Worm (Caenorhabditis elegans) whole organism, L1 larva: Measurements from ENCODE around the gene W04E12.2.

ENCODE experiments used
- ama-1 ChIP-seq: fragments of 150-350 bp; optimal IDR thresholded peaks from 2 replicates; lab custom pipeline; 2014
- ceh-90 ChIP-seq: sonication (generic microtip); optimal IDR thresholded peaks from 2 replicates; lab custom pipeline; 2016; ENCODE audit warnings: missing genetic modification characterization, missing compliant biosample characterization
- elt-3 ChIP-seq, 6 experiments: fragments of 150-350 bp in 1 of 6; sonication (generic microtip); optimal IDR thresholded peaks; 2 replicates each; lab custom pipeline; 2017 to 2018; ENCODE audit warnings: missing biosample characterization in 6 of 6, missing genetic modification characterization in 6 of 6, inconsistent platforms in 1 of 6
- lin-35 ChIP-seq, 2 experiments: fragments of 150-350 bp; optimal IDR thresholded peaks; 2 replicates each; lab custom pipeline; 2014; ENCODE audit warnings: missing biosample characterization in 2 of 2, missing genetic modification characterization in 2 of 2, missing genetic modification reagents in 2 of 2
- lin-39 ChIP-seq: fragments of 150-350 bp; optimal IDR thresholded peaks from 2 replicates; lab custom pipeline; 2014; ENCODE audit warnings: missing biosample characterization, missing genetic modification reagents, missing genetic modification characterization
- mab-9 ChIP-seq: fragments of 200-800 bp; sonication (Bioruptor generic); IDR thresholded peaks from 2 replicates; pipeline ENCODE4 v1.3.6; 2022; ENCODE audit warnings: missing genetic modification reagents, missing genetic modification characterization, missing compliant biosample characterization
- mep-1 ChIP-seq: fragments of 150-350 bp; optimal IDR thresholded peaks from 2 replicates; lab custom pipeline; 2014; ENCODE audit warnings: missing biosample characterization, missing genetic modification characterization
- nhr-11 ChIP-seq: fragments of 150-350 bp; optimal IDR thresholded peaks from 2 replicates; lab custom pipeline; 2014; ENCODE audit warnings: missing biosample characterization, missing genetic modification characterization
- nhr-237 ChIP-seq: fragments of 150-350 bp; optimal IDR thresholded peaks from 2 replicates; lab custom pipeline; 2014; ENCODE audit warnings: missing biosample characterization, missing genetic modification characterization
- nhr-47 ChIP-seq: sonication (generic microtip); optimal IDR thresholded peaks from 2 replicates; lab custom pipeline; 2016; ENCODE audit warnings: mild to moderate bottlenecking, missing genetic modification characterization, moderate library complexity, missing compliant biosample characterization
- nhr-90 ChIP-seq: sonication (generic microtip); optimal IDR thresholded peaks from 2 replicates; lab custom pipeline; 2016; ENCODE audit warnings: mild to moderate bottlenecking, missing genetic modification characterization, missing compliant biosample characterization; ENCODE audit not compliant: poor library complexity
- snpc-4 ChIP-seq: fragments of 150-350 bp; optimal IDR thresholded peaks from 2 replicates; lab custom pipeline; 2014; ENCODE audit warnings: missing biosample characterization, missing genetic modification characterization
- sptf-1 ChIP-seq: fragments of 150-350 bp; optimal IDR thresholded peaks from 2 replicates; lab custom pipeline; 2014; ENCODE audit warnings: missing biosample characterization, missing genetic modification characterization

DNA sequence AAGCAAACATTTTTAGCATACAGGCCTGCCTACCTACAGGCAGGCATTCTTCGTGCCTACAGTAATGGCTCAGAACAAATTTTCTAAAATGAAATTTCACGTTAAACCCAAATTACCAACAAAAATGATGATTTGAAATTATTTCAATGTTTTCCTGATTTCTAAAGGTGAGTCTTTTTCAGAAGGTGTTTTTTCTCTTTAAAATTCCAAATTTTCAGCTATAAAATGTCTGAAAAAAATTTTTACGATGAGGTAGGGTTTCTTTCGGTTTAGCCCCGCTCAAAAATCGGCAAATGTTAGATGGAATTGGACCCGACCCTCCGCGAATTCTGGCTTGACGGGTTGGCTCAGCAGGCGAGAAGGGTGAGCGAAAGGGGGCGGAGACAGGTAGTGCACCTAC lies 4.9 kb upstream of the W04E12.2 start, which contains the start of gene W04E12.5:
- TF ChIP-seq sptf-1 (tag; lab: Kevin White, UChicago) (no peak), lin-35 (GFP tag; optimal IDR thresholded peaks at IDR 0.05; lab: Kevin White, UChicago) (no peak), snpc-4 (tag; lab: Kevin White, UChicago) (no peak), mep-1 (tag; lab: Kevin White, UChicago) (no peak), mab-9 (GFP tag; lab: Robert Waterston, UW) (no peak), lin-39 (tag; lab: Kevin White, UChicago) (no peak), nhr-237 (tag; lab: Kevin White, UChicago) (no peak), elt-3 (tag; optimal IDR thresholded peaks at IDR 0.05; lab: Kevin White, UChicago) (no peak), nhr-90 (tag; lab: Kevin White, UChicago) (no peak), nhr-47 (tag; lab: Kevin White, UChicago) (no peak), nhr-11 (no peak), ama-1 (lab: Kevin White, UChicago) (no peak), ceh-90 (tag; lab: Kevin White, UChicago) (no peak)
